Fruit fly (Drosophila melanogaster) whole organism, pupa: ENCODE measurements around the gene CG15563.

Source experiments
- CG13204 ChIP-seq: fragments of 200-800 bp; sonication (Bioruptor generic); optimal IDR thresholded peaks from 2 replicates; lab custom pipeline; 2018; ENCODE audit warnings: missing biosample characterization, mild to moderate bottlenecking, missing genetic modification characterization, moderate library complexity
- CG15710 ChIP-seq: fragments of 200-800 bp; sonication (Bioruptor generic); optimal IDR thresholded peaks from 2 replicates; lab custom pipeline; 2018; ENCODE audit warnings: missing biosample characterization, mild to moderate bottlenecking, missing genetic modification characterization, moderate library complexity
- CG17806 ChIP-seq: fragments of 200-800 bp; sonication (Bioruptor generic); optimal IDR thresholded peaks from 2 replicates; lab custom pipeline; 2018; ENCODE audit warnings: missing biosample characterization, mild to moderate bottlenecking, missing genetic modification characterization, moderate library complexity
- EcR ChIP-seq: fragments of 200-800 bp; sonication (Bioruptor generic); optimal IDR thresholded peaks from 3 replicates; lab custom pipeline; 2019; ENCODE audit warnings: missing biosample characterization, missing genetic modification characterization, mild to moderate bottlenecking, moderate library complexity, missing genetic modification reagents
- Snoo ChIP-seq: fragments of 200-800 bp; sonication (Bioruptor generic); optimal IDR thresholded peaks from 3 replicates; lab custom pipeline; 2017; ENCODE audit warnings: missing biosample characterization, mild to moderate bottlenecking, missing genetic modification characterization, inconsistent platforms
- fd96Ca ChIP-seq: fragments of 200-800 bp; sonication (Bioruptor generic); IDR thresholded peaks from 3 replicates; pipeline ENCODE4 v1.3.6; 2022; ENCODE audit warnings: missing biosample characterization, missing genetic modification characterization
- gl ChIP-seq: fragments of 200-800 bp; sonication (Bioruptor generic); optimal IDR thresholded peaks from 2 replicates; lab custom pipeline; 2018; ENCODE audit warnings: missing biosample characterization, mild to moderate bottlenecking, missing genetic modification characterization

DNA sequence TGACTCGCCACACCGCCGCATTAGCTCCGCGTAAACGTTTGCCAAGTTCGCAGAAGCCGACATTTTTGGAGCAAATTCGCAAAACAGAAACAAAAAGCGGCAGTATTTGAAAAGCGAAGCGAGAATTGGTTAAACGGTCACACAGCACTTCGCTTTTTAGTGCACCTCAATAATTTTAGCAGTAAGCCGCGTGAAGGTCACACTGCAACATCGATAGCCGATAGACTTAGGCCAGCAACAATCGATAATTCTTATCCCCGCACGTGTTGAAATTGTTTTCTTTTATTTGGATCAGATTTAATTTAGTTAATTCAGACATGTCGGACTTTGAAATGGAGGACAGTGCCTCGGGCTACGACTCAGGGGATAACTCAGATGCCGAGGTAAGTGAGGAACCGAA is 18.9 kb downstream of the CG15563 start, which contains the start of the genes Zwilch and CG1542:
- TF ChIP-seq EcR: no peak
- no peak for TF ChIP-seq CG13204
- no peak for TF ChIP-seq fd96Ca
- no peak for TF ChIP-seq Snoo (tag; lab: Kevin White, UChicago)
- no peak for TF ChIP-seq CG17806
- no peak for TF ChIP-seq CG15710 (tag; lab: Kevin White, UChicago)
- TF ChIP-seq gl (tag; lab: Kevin White, UChicago): no peak
